Fruit fly (Drosophila melanogaster) whole organism: ENCODE data around the gene CG7685.

Source experiments
- CG8478 ChIP-seq: fragments of >200 bp; optimal IDR thresholded peaks from 2 replicates; lab custom pipeline; 2018; ENCODE audit warnings: inconsistent platforms
- Dll ChIP-seq: fragments of >200 bp; optimal IDR thresholded peaks from 2 replicates; lab custom pipeline; 2017
- EcR ChIP-seq, 2 experiments: fragments of >200 bp; optimal IDR thresholded peaks; 2 replicates each; lab custom pipeline; 2017; ENCODE audit warnings: missing biosample characterization in 2 of 2, missing genetic modification characterization in 2 of 2, missing genetic modification reagents in 2 of 2
- pan ChIP-seq: fragments of >200 bp; optimal IDR thresholded peaks from 2 replicates; lab custom pipeline; 2017
- psq ChIP-seq: fragments of >200 bp; optimal IDR thresholded peaks from 2 replicates; lab custom pipeline; 2017
- usp ChIP-seq: fragments of >200 bp; optimal IDR thresholded peaks from 2 replicates; lab custom pipeline; 2017; ENCODE audit warnings: missing biosample characterization, missing genetic modification characterization, mixed read lengths

DNA sequence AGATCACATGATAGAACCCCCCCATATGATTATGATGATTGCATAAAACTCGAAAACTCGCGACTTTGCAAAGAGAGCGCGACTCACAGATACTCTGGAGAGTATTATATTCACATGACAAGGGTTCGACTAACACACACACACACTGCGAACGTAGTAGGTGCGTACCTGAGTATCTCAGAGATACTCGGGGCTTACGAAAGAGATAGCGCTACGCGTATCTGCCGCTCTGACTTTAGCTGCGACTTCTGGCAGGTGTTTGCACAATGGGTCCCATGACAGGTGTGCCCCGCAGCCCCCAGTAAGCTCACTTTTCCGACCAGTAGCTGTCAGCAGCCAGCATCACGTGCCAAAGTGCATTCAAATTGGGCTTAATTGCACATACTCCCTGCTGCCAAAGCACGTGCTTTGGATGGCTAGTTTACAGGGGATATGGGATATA, 6.3 kb upstream of the CG7685 start:
- TF ChIP-seq EcR (GFP tag; optimal IDR thresholded peaks at IDR 0.05; lab: Kevin White, UChicago) (no peak), usp (no peak), CG8478 (lab: Kevin White, UChicago) (no peak), pan (lab: Kevin White, UChicago) (no peak), psq (lab: Kevin White, UChicago) (no peak), Dll (peak; percentile 64)
